Worm (Caenorhabditis elegans): ENCODE measurements around the gene ZK1010.2.

DNA sequence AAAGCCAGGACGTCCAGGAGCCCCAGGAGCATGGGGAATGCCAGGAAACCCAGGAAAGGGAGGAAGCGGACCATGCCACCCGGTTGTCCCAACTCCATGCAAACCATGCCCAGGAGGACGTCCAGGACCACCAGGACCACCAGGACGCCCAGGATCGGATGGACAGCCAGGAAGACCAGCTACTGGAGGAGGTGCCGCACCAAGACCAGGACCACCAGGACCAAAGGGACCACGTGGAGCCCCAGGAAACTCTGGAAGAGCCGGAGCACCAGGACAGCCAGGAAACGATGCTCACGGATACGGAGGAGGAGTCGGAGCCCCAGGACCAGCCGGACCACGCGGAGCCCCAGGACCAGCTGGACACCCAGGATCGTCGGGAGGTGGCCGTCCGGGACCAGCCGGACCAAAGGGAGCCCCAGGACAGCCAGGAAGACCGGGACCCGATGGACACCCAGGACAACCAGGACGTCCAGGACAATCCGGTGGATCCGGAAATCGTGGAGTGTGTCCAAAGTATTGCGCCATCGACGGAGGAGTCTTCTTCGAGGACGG lies 42.0 kb upstream of the ZK1010.2 start:
- TF ChIP-seq rnt-1 (tag; optimal IDR thresholded peaks at IDR 0.05) (no peak), ama-1 (optimal IDR thresholded peaks at IDR 0.05) (no peak), pros-1 (tag; optimal IDR thresholded peaks at IDR 0.05) (no peak), C38D4.7 (GFP tag; optimal IDR thresholded peaks at IDR 0.05) (no peak)

All from whole organism, late embryonic.